In the genomic region with DNA sequence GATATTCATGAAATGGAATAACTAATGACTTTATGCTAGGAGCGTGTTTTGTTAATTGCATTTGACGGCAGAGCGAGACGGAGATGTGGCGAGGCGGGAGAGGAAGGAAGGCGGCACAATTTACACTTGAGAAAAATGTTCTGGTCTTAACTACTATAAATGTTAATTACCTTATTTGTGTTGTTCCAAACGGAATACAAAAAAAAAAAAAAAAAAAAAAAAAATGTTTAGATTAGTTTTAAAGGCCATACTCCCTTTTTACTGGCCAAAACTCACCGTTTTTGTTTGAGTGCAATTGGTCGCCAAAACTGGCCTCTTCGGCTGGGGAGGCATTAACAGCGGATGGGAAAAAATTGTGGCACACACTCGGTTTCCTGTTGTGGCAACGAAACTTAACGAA, we compare ENCODE assay signal across 1 fruit fly cellular context.
TF ChIP-seq lines count a peak whose summit lies in the region.

No protein-coding gene starts in this region.

TF ChIP-seq in whole organism, embryonic, 481 proteins besides CTCF, POLR2A, EP300 and RAD21 (continued from another document):
- TF ChIP-seq fd3F (GFP tag; optimal IDR thresholded peaks at IDR 0.05; lab: Kevin White, UChicago) (no peak), CG12155 (GFP tag; optimal IDR thresholded peaks at IDR 0.05; lab: Kevin White, UChicago) (no peak), ssp (GFP tag; IDR thresholded peaks at IDR 0.05; lab: Robert Waterston, UW) (no peak), Fer1 (GFP tag; optimal IDR thresholded peaks at IDR 0.05; lab: Kevin White, UChicago) (no peak), tin (GFP tag; optimal IDR thresholded peaks at IDR 0.05; lab: Kevin White, UChicago) (no peak), oc (tag; optimal IDR thresholded peaks at IDR 0.05; lab: Kevin White, UChicago) (no peak), toy (GFP tag; IDR thresholded peaks at IDR 0.05; lab: Robert Waterston, UW) (no peak), CG12219 (GFP tag; optimal IDR thresholded peaks at IDR 0.05; lab: Kevin White, UChicago) (no peak), CG30020 (tag; optimal IDR thresholded peaks at IDR 0.05; lab: Kevin White, UChicago) (no peak), sug (tag; optimal IDR thresholded peaks at IDR 0.05; lab: Kevin White, UChicago) (no peak), gem (tag; optimal IDR thresholded peaks at IDR 0.05; lab: Kevin White, UChicago) (peak; percentile 42), Ets65A (GFP tag; lab: Kevin White, UChicago) (peak; percentile 39), CG11085 (GFP tag; IDR thresholded peaks at IDR 0.05; lab: Robert Waterston, UW) (no peak), CG7556 (GFP tag; optimal IDR thresholded peaks at IDR 0.05; lab: Kevin White, UChicago) (peak; percentile 21), unpg (GFP tag; optimal IDR thresholded peaks at IDR 0.05; lab: Kevin White, UChicago) (peak; percentile 26), CG12104 (GFP tag; optimal IDR thresholded peaks at IDR 0.05; lab: Kevin White, UChicago) (no peak), CG9727 (GFP tag; optimal IDR thresholded peaks at IDR 0.05; lab: Kevin White, UChicago) (no peak), Hr3 (GFP tag; optimal IDR thresholded peaks at IDR 0.05; lab: Kevin White, UChicago) (peak; percentile 2), mld (GFP tag; IDR thresholded peaks at IDR 0.05; lab: Robert Waterston, UW; ENCODE audit: partially characterized antibody) (no peak), sim (GFP tag; IDR thresholded peaks at IDR 0.05; lab: Robert Waterston, UW) (no peak), Sox100B (GFP tag; optimal IDR thresholded peaks at IDR 0.05; lab: Kevin White, UChicago) (no peak), CG17802 (tag; optimal IDR thresholded peaks at IDR 0.05; lab: Kevin White, UChicago) (no peak), CG6854 (GFP tag; optimal IDR thresholded peaks at IDR 0.05; lab: Kevin White, UChicago) (no peak), CG34422 (GFP tag; IDR thresholded peaks at IDR 0.05; lab: Robert Waterston, UW) (no peak)
